Worm (Caenorhabditis elegans): ENCODE measurements around the gene zipt-17.

DNA sequence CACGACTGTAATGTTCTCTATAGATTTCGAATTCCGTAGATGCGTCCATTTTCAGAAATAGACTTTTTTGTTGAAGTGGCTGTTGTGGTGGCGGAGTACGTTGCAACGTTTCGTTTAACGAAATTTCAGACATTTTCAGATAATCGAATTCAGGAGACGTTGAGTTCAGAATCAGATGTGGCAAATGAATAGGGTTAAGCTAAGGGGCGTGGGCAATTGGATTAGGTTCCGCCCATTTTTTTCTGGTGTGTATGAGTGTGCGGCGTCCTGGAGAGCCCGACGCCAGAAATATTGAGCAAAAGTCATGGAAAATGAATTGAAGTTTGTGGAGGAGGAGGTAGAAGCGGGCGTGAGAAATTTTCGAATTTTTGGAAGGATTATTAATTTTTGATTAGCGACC, 46.1 kb upstream of the zipt-17 start:
- TF ChIP-seq ceh-28 (tag; optimal IDR thresholded peaks at IDR 0.05) (no peak), daf-12 (tag; optimal IDR thresholded peaks at IDR 0.05) (no peak), duxl-1 (tag; optimal IDR thresholded peaks at IDR 0.05; ENCODE audit: poor library complexity) (no peak), fkh-10 (GFP tag; optimal IDR thresholded peaks at IDR 0.05) (no peak), T26A8.4 (GFP tag; IDR thresholded peaks at IDR 0.05) (no peak), R02D3.7 (tag; optimal IDR thresholded peaks at IDR 0.05) (no peak), zag-1 (tag; optimal IDR thresholded peaks at IDR 0.05) (no peak), snpc-4 (tag; optimal IDR thresholded peaks at IDR 0.05) (no peak), lsy-2 (tag; optimal IDR thresholded peaks at IDR 0.05) (no peak), nhr-41 (GFP tag; IDR thresholded peaks at IDR 0.05) (no peak)

Data from whole organism, L4 larva.